Worm (Caenorhabditis elegans): ENCODE results near the gene R09D1.14.
"Not testable (repeated sequence)": the region's sequence is repeated elsewhere in the genome, so short reads cannot be mapped to it uniquely, and the experiment has no call there.

ce11 chrII:9459462-9459861 lies at the start of gene R09D1.14:
- not testable (repeated sequence) for TF ChIP-seq flt-1 (GFP tag; IDR thresholded peaks at IDR 0.05); cog-1 (tag; optimal IDR thresholded peaks at IDR 0.05); T22C8.4 (GFP tag; IDR thresholded peaks at IDR 0.05); med-1 (GFP tag; optimal IDR thresholded peaks at IDR 0.05; ENCODE audit: insufficient read depth)
